Worm (Caenorhabditis elegans): ENCODE data around the gene F35E8.7.

F35E8.7 gene

DNA sequence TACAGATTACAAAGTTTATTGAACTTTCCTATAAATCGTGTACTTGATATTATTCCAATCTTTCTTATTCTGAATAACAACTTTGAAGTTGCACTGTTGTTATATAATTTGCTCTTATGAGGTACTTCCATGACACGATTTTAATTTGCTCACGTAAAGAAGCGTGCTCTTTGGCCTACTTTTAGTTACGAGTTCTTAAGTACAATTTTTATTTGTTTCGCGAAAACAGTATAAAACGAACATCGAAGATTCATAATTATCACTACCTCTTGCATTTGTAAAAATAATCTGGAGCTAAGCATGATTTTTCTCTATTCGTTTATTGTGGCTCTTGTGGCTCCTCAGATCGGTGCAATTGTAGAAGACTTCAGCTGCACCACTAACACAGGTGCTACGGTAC, at the start of gene F35E8.7:
Gene F35E8.7, plus strand, starts transcription at position 301 of the 400 bp plus-strand sequence.
- TF ChIP-seq ZK546.5 (tag; optimal IDR thresholded peaks at IDR 0.05), result no peak
- TF ChIP-seq zip-2 (tag; optimal IDR thresholded peaks at IDR 0.05), result no peak
- no peak for TF ChIP-seq fkh-10 (GFP tag; optimal IDR thresholded peaks at IDR 0.05)
- TF ChIP-seq dmd-8 (GFP tag; IDR thresholded peaks at IDR 0.05), result no peak
- TF ChIP-seq hif-1 (tag; optimal IDR thresholded peaks at IDR 0.05), result no peak
- no peak for TF ChIP-seq ces-1 (GFP tag; optimal IDR thresholded peaks at IDR 0.05)
- no peak for TF ChIP-seq lim-7 (GFP tag; IDR thresholded peaks at IDR 0.05)
- no peak for TF ChIP-seq T20F7.1 (GFP tag; optimal IDR thresholded peaks at IDR 0.05)

DNA sequence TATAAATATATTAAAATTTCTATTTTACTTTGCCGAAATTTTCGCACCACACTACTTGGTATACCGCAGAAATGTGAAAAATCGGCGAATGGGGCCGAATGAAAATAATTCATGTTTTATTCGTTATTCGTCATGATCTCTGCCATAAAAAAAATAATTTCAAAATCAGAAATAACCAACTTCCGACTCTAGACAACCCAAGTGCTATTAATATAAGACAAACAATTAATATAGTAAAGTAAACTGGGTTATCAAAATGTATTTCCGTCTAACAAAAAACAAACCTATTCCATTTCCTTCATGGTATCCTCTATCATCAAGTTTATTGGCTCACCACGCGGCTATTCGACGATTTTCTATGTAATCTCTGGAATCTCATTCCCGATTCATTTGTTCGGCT, 48.0 kb upstream of the F35E8.7 start, which contains the start of gene srh-293:
Gene srh-293, plus strand, starts transcription at position 301 of the 400 bp plus-strand sequence.
- no peak for TF ChIP-seq F37D6.2 (tag; optimal IDR thresholded peaks at IDR 0.05)
- TF ChIP-seq egl-27 (tag; optimal IDR thresholded peaks at IDR 0.05), result no peak
- TF ChIP-seq set-16 (GFP tag; IDR thresholded peaks at IDR 0.05), result no peak
- TF ChIP-seq arid-1 (GFP tag; conservative IDR thresholded peaks at IDR 0.05), result no peak
- no peak for TF ChIP-seq lin-38 (GFP tag; IDR thresholded peaks at IDR 0.05)

DNA sequence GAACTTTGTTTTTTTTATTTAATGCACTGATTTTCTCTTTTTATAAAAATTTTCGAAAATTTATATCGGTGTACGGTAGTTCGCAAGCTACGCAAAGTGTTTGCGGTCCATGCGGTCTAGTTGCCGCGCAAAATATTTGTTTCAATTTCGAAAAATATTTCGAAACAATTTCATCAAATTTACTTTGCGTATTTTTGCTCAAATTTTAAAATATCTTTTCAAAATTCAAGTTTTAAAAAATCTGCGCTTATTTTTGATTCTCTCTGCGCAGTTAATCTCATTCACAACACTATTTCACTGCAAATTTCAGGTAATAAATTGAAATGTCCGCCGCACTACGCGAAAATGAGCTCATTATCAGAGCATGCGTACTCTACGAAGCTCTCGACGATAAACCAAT, 46.4 kb upstream of the F35E8.7 start, which contains the start of gene fbxa-197:
Gene fbxa-197, plus strand, starts transcription at position 301 of the 400 bp plus-strand sequence.
- TF ChIP-seq F49E8.2 (tag; optimal IDR thresholded peaks at IDR 0.05; ENCODE audit: borderline replicate concordance) (no peak), dve-1 (tag; optimal IDR thresholded peaks at IDR 0.05; ENCODE audit: insufficient read depth) (no peak), mep-1 (tag; optimal IDR thresholded peaks at IDR 0.05) (no peak), aha-1 (tag) (no peak), ceh-62 (tag; optimal IDR thresholded peaks at IDR 0.05) (no peak), arid-1 (GFP tag; conservative IDR thresholded peaks at IDR 0.05) (no peak), skn-1 (tag; optimal IDR thresholded peaks at IDR 0.05) (no peak), unc-62 (GFP tag; optimal IDR thresholded peaks at IDR 0.05 in 1 of 2) (no peak), unc-62 (tag; optimal IDR thresholded peaks at IDR 0.05) (no peak), tra-1 (GFP tag; IDR thresholded peaks at IDR 0.05) (no peak), mes-2 (tag; optimal IDR thresholded peaks at IDR 0.05; ENCODE audit: poor library complexity, severe bottlenecking) (no peak), nhr-11 (tag; optimal IDR thresholded peaks at IDR 0.05) (no peak), F37D6.2 (tag; optimal IDR thresholded peaks at IDR 0.05) (no peak), daf-12 (tag; optimal IDR thresholded peaks at IDR 0.05) (no peak)

DNA sequence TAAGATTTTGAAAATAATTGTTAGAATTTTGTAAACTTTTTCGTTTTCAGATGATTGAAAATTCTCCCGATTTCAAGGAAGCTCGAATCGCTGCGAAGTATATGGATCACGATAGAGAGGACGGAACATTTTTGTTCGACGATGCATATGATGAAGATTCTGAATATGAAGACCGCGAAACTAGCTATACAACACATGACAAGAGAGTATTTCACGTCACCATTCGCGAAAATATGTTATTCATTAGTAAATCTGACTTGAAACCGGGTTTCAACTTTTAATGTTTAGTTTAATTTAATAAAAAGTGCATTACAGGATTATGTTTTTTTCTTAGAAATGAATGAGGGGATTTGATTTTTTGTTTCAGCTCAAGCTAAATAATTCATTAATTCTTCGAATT, 43.5 kb upstream of the F35E8.7 start, which contains the start of gene str-57:
Gene str-57, plus strand, starts transcription at position 301 of the 400 bp plus-strand sequence.
- TF ChIP-seq aha-1 (tag) (peak; percentile 18), hmg-1.1 (GFP tag; IDR thresholded peaks at IDR 0.05) (no peak), lin-15B (tag; optimal IDR thresholded peaks at IDR 0.05) (no peak)

DNA sequence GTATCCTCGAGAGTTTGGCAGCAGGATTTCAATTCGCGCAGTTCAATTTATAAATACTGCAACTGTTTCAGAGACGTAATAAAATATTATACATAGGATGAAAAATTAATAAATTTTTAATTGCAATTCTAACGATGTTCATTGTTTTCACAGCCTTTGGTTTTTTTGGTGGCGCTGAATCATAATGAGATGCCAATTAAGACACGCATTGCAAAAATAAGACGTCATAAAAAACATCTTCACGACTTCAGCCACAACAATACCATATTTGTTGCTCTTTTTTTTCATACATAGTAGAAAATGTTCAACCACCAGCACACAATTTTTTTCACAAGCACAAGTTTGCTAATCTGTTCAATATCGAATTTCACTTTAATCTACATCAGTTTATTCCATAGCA, 41.5 kb upstream of the F35E8.7 start, which contains the start of gene str-56:
Gene str-56, plus strand, starts transcription at position 301 of the 400 bp plus-strand sequence.
- TF ChIP-seq snpc-4 (tag; optimal IDR thresholded peaks at IDR 0.05), result no peak
- no peak for TF ChIP-seq ztf-11 (tag; optimal IDR thresholded peaks at IDR 0.05)
- TF ChIP-seq nhr-25 (tag; optimal IDR thresholded peaks at IDR 0.05; ENCODE audit: borderline replicate concordance, insufficient read depth), result no peak
- no peak for TF ChIP-seq ceh-62 (tag; optimal IDR thresholded peaks at IDR 0.05)
- no peak for TF ChIP-seq F44E2.7 (GFP tag; IDR thresholded peaks at IDR 0.05)
- no peak for TF ChIP-seq unc-39 (tag; optimal IDR thresholded peaks at IDR 0.05)
- TF ChIP-seq ama-1 (optimal IDR thresholded peaks at IDR 0.05), result no peak
- no peak for TF ChIP-seq ceh-44 (GFP tag; IDR thresholded peaks at IDR 0.05)
- TF ChIP-seq T20F7.1 (GFP tag; optimal IDR thresholded peaks at IDR 0.05), result no peak
- TF ChIP-seq nhr-11 (tag; optimal IDR thresholded peaks at IDR 0.05), result no peak
- no peak for TF ChIP-seq rbr-2 (tag; optimal IDR thresholded peaks at IDR 0.05)
- TF ChIP-seq lin-15B (tag; optimal IDR thresholded peaks at IDR 0.05), result no peak
- TF ChIP-seq nhr-77 (tag; optimal IDR thresholded peaks at IDR 0.05), result no peak
- no peak for TF ChIP-seq mes-2 (tag; optimal IDR thresholded peaks at IDR 0.05; ENCODE audit: poor library complexity, severe bottlenecking)
- TF ChIP-seq mxl-3 (GFP tag; optimal IDR thresholded peaks at IDR 0.05), result no peak
